Fruit fly (Drosophila melanogaster) whole organism, embryonic: ENCODE data around the gene Pgant2.

Source experiments
- Adf1 ChIP-seq: fragments of 200-800 bp; sonication (Bioruptor generic); IDR thresholded peaks from 2 replicates; pipeline ENCODE4 v1.3.6; 2022; ENCODE audit warnings: missing biosample characterization, missing genetic modification characterization
- Asciz ChIP-seq: fragments of 200-800 bp; sonication (Bioruptor generic); optimal IDR thresholded peaks from 2 replicates; lab custom pipeline; 2017; ENCODE audit warnings: missing biosample characterization, mild to moderate bottlenecking, missing genetic modification characterization, missing genetic modification reagents
- Bgb ChIP-seq: fragments of 200-800 bp; sonication (Bioruptor generic); IDR thresholded peaks from 2 replicates; pipeline ENCODE4 v1.3.6; 2022; ENCODE audit warnings: missing biosample characterization, missing genetic modification characterization; ENCODE audit not compliant: partially characterized antibody
- C15 ChIP-seq: fragments of 200-800 bp; sonication (Bioruptor generic); IDR thresholded peaks from 3 replicates; pipeline ENCODE4 v1.3.6; 2022; ENCODE audit warnings: missing biosample characterization, missing genetic modification characterization
- CG11085 ChIP-seq: fragments of 200-800 bp; sonication (Bioruptor generic); IDR thresholded peaks from 2 replicates; pipeline ENCODE4 v1.3.6; 2022; ENCODE audit warnings: missing biosample characterization, missing genetic modification characterization
- CG12391 ChIP-seq: fragments of 200-800 bp; sonication (Bioruptor generic); optimal IDR thresholded peaks from 3 replicates; lab custom pipeline; 2018; ENCODE audit warnings: missing biosample characterization, mild to moderate bottlenecking, missing genetic modification characterization, moderate library complexity
- CG14441 ChIP-seq: fragments of 200-800 bp; sonication (Bioruptor generic); IDR thresholded peaks from 2 replicates; pipeline ENCODE4 v1.3.6; 2022; ENCODE audit warnings: missing biosample characterization, missing genetic modification characterization
- CG16815 ChIP-seq: fragments of 200-800 bp; sonication (Bioruptor generic); optimal IDR thresholded peaks from 3 replicates; lab custom pipeline; 2017; ENCODE audit warnings: missing biosample characterization, mild to moderate bottlenecking, missing genetic modification characterization
- CG17186 ChIP-seq: fragments of 200-800 bp; sonication (Bioruptor generic); optimal IDR thresholded peaks from 3 replicates; lab custom pipeline; 2017; ENCODE audit warnings: missing biosample characterization, missing genetic modification reagents, missing genetic modification characterization
- CG17359 ChIP-seq: fragments of 200-800 bp; sonication (Bioruptor generic); optimal IDR thresholded peaks from 3 replicates; lab custom pipeline; 2018; ENCODE audit warnings: missing biosample characterization, mild to moderate bottlenecking, missing genetic modification characterization, moderate library complexity
- CG18476 ChIP-seq: fragments of 200-800 bp; sonication (Bioruptor generic); optimal IDR thresholded peaks from 2 replicates; lab custom pipeline; 2016; ENCODE audit warnings: missing biosample characterization, mild to moderate bottlenecking, missing genetic modification characterization
- CG2129 ChIP-seq: fragments of 200-800 bp; sonication (Bioruptor generic); IDR thresholded peaks from 2 replicates; pipeline ENCODE4 v1.3.6; 2022; ENCODE audit warnings: missing biosample characterization, missing genetic modification characterization; ENCODE audit not compliant: partially characterized antibody
- CG31388 ChIP-seq: fragments of 200-800 bp; sonication (Bioruptor generic); optimal IDR thresholded peaks from 2 replicates; lab custom pipeline; 2016; ENCODE audit warnings: missing biosample characterization, missing genetic modification characterization
- CG31441 ChIP-seq: fragments of 200-800 bp; sonication (Bioruptor generic); IDR thresholded peaks from 2 replicates; pipeline ENCODE4 v1.3.6; 2022; ENCODE audit warnings: missing biosample characterization, missing genetic modification characterization
- CG4820 ChIP-seq: fragments of 200-800 bp; sonication (Bioruptor generic); optimal IDR thresholded peaks from 3 replicates; lab custom pipeline; 2016; ENCODE audit warnings: missing biosample characterization, missing genetic modification characterization
- CG5180 ChIP-seq: fragments of 200-800 bp; sonication (Bioruptor generic); optimal IDR thresholded peaks from 3 replicates; lab custom pipeline; 2017; ENCODE audit warnings: missing biosample characterization, missing genetic modification characterization, mild to moderate bottlenecking, moderate library complexity, missing genetic modification reagents
- CG6254 ChIP-seq: fragments of 200-800 bp; sonication (Bioruptor generic); optimal IDR thresholded peaks from 3 replicates; lab custom pipeline; 2017; ENCODE audit warnings: mild to moderate bottlenecking, missing biosample characterization, missing genetic modification reagents, missing genetic modification characterization
- CG6654 ChIP-seq: fragments of 200-800 bp; sonication (Bioruptor generic); optimal IDR thresholded peaks from 2 replicates; lab custom pipeline; 2017; ENCODE audit warnings: missing biosample characterization, mild to moderate bottlenecking, missing genetic modification characterization
- CG7556 ChIP-seq: fragments of 200-800 bp; sonication (Bioruptor generic); optimal IDR thresholded peaks from 2 replicates; lab custom pipeline; 2017; ENCODE audit warnings: missing biosample characterization, mild to moderate bottlenecking, missing genetic modification characterization
- Dll ChIP-seq: fragments of 200-800 bp; sonication (Bioruptor generic); IDR thresholded peaks from 4 replicates; pipeline ENCODE4 v1.3.6; 2022; ENCODE audit warnings: missing biosample characterization, missing genetic modification characterization; ENCODE audit not compliant: partially characterized antibody
- ERR ChIP-seq: fragments of 200-800 bp; sonication (Bioruptor generic); optimal IDR thresholded peaks from 2 replicates; lab custom pipeline; 2016; ENCODE audit warnings: missing biosample characterization, missing genetic modification characterization
- Fer1 ChIP-seq: fragments of 200-800 bp; sonication (Bioruptor generic); optimal IDR thresholded peaks from 2 replicates; lab custom pipeline; 2017; ENCODE audit warnings: missing biosample characterization, mild to moderate bottlenecking, missing genetic modification characterization
- Gsc ChIP-seq: fragments of 200-800 bp; sonication (Bioruptor generic); IDR thresholded peaks from 2 replicates; pipeline ENCODE4 v1.3.6; 2022; ENCODE audit warnings: missing biosample characterization, missing genetic modification characterization
- Hr51 ChIP-seq, 2 experiments: fragments of 200-800 bp; sonication (Bioruptor generic); optimal IDR thresholded peaks; 2 replicates in 1 of 2; 3 replicates in 1 of 2; lab custom pipeline; 2016 to 2018; ENCODE audit warnings: missing biosample characterization in 2 of 2, missing genetic modification characterization in 2 of 2, mild to moderate bottlenecking in 1 of 2, moderate library complexity in 1 of 2
- MBD-R2 ChIP-seq: fragments of 200-800 bp; sonication (Bioruptor generic); IDR thresholded peaks from 2 replicates; pipeline ENCODE4 v1.3.6; 2022; ENCODE audit warnings: missing biosample characterization, missing genetic modification characterization
- Med ChIP-seq: fragments of 200-800 bp; sonication (Bioruptor generic); peaks from one replicate; lab custom pipeline; 2016; ENCODE audit warnings: missing biosample characterization, missing genetic modification characterization, mild to moderate bottlenecking, inconsistent platforms, moderate library complexity
- NK7.1 ChIP-seq: fragments of 200-800 bp; sonication (Bioruptor generic); optimal IDR thresholded peaks from 3 replicates; lab custom pipeline; 2016; ENCODE audit warnings: missing biosample characterization, missing genetic modification characterization
- Oli ChIP-seq: fragments of 200-800 bp; sonication (Bioruptor generic); optimal IDR thresholded peaks from 2 replicates; lab custom pipeline; 2018; ENCODE audit warnings: missing biosample characterization, mild to moderate bottlenecking, missing genetic modification characterization, moderate library complexity
- Rfx ChIP-seq: fragments of 200-800 bp; sonication (Bioruptor generic); IDR thresholded peaks from 2 replicates; pipeline ENCODE4 v1.3.6; 2022; ENCODE audit warnings: missing biosample characterization, missing genetic modification characterization
- Sin3A ChIP-seq: fragments of >200 bp; optimal IDR thresholded peaks from 2 replicates; lab custom pipeline; 2018
- Six4 ChIP-seq: fragments of 200-800 bp; sonication (Bioruptor generic); optimal IDR thresholded peaks from 2 replicates; lab custom pipeline; 2016; ENCODE audit warnings: missing biosample characterization, missing genetic modification characterization
- abd-A ChIP-seq: fragments of 200-800 bp; sonication (Bioruptor generic); optimal IDR thresholded peaks from 3 replicates; lab custom pipeline; 2019; ENCODE audit warnings: missing biosample characterization, mild to moderate bottlenecking, missing genetic modification characterization, moderate library complexity
- ac ChIP-seq: fragments of 200-800 bp; sonication (Bioruptor generic); optimal IDR thresholded peaks from 3 replicates; lab custom pipeline; 2017; ENCODE audit warnings: missing biosample characterization, mild to moderate bottlenecking, missing genetic modification characterization
- btn ChIP-seq: fragments of 200-800 bp; sonication (Bioruptor generic); optimal IDR thresholded peaks from 2 replicates; lab custom pipeline; 2016; ENCODE audit warnings: missing biosample characterization, missing genetic modification characterization
- dpn ChIP-seq, 2 experiments: fragments of 200-800 bp; sonication (Bioruptor generic); optimal IDR thresholded peaks; 3 replicates each; lab custom pipeline; 2016; ENCODE audit warnings: missing biosample characterization in 2 of 2, missing genetic modification characterization in 2 of 2
- esg ChIP-seq: fragments of 200-800 bp; sonication (Bioruptor generic); conservative IDR thresholded peaks from 2 replicates; pipeline ENCODE4 v1.3.6; 2022; ENCODE audit warnings: missing biosample characterization, missing genetic modification characterization
- gem ChIP-seq: fragments of 200-800 bp; sonication (Bioruptor generic); optimal IDR thresholded peaks from 2 replicates; lab custom pipeline; 2019; ENCODE audit warnings: missing biosample characterization, mild to moderate bottlenecking, missing genetic modification characterization, moderate library complexity
- gfzf ChIP-seq: fragments of 200-800 bp; sonication (Bioruptor generic); optimal IDR thresholded peaks from 2 replicates; lab custom pipeline; 2016; ENCODE audit warnings: missing biosample characterization, mild to moderate bottlenecking, missing genetic modification characterization, moderate library complexity
- ken ChIP-seq: fragments of 200-800 bp; sonication (Bioruptor generic); IDR thresholded peaks from 3 replicates; pipeline ENCODE4 v1.3.6; 2022; ENCODE audit warnings: missing biosample characterization, missing genetic modification characterization
- otp ChIP-seq: fragments of 200-800 bp; sonication (Bioruptor generic); IDR thresholded peaks from 3 replicates; pipeline ENCODE4, ENCODE4 v1.3.6; 2022; ENCODE audit warnings: missing biosample characterization, missing genetic modification characterization
- pb ChIP-seq: fragments of 200-800 bp; sonication (Bioruptor generic); optimal IDR thresholded peaks from 3 replicates; lab custom pipeline; 2016; ENCODE audit warnings: missing biosample characterization, missing genetic modification characterization
- prd ChIP-seq, 3 experiments: fragments of >200 bp in 2 of 3; fragments of 200-800 bp in 1 of 3; sonication (Bioruptor generic) in 1 of 3; optimal IDR thresholded peaks in 2 of 3; IDR thresholded peaks in 1 of 3; 2 replicates in 2 of 3; 3 replicates in 1 of 3; pipeline versions ENCODE4 v1.3.6 to Lab custom; 2017 to 2022; ENCODE audit warnings: missing biosample characterization in 1 of 3, missing genetic modification characterization in 1 of 3
- ranshi ChIP-seq: fragments of 200-800 bp; sonication (Bioruptor generic); IDR thresholded peaks from 2 replicates; pipeline ENCODE4 v1.3.6; 2022; ENCODE audit warnings: missing biosample characterization, missing genetic modification characterization
- row ChIP-seq: fragments of 200-800 bp; sonication (Bioruptor generic); IDR thresholded peaks from 3 replicates; pipeline ENCODE4 v1.3.6; 2022; ENCODE audit warnings: missing biosample characterization, missing genetic modification characterization
- schlank ChIP-seq: fragments of 200-800 bp; sonication (Bioruptor generic); optimal IDR thresholded peaks from 2 replicates; lab custom pipeline; 2018; ENCODE audit warnings: missing biosample characterization, mild to moderate bottlenecking, missing genetic modification characterization
- sna ChIP-seq: fragments of 200-800 bp; sonication (Bioruptor generic); IDR thresholded peaks from 2 replicates; pipeline ENCODE4 v1.3.6; 2022; ENCODE audit warnings: missing biosample characterization, missing genetic modification characterization; ENCODE audit not compliant: partially characterized antibody
- sob ChIP-seq: fragments of 200-800 bp; sonication (Bioruptor generic); IDR thresholded peaks from 2 replicates; pipeline ENCODE4 v1.3.6; 2022; ENCODE audit warnings: missing biosample characterization, missing genetic modification characterization
- stwl ChIP-seq: fragments of 200-800 bp; sonication (Bioruptor generic); optimal IDR thresholded peaks from 3 replicates; lab custom pipeline; 2018; ENCODE audit warnings: missing biosample characterization, mild to moderate bottlenecking, missing genetic modification characterization, moderate library complexity
- unc-4 ChIP-seq: fragments of 200-800 bp; sonication (Bioruptor generic); IDR thresholded peaks from 2 replicates; pipeline ENCODE4 v1.3.6; 2022; ENCODE audit warnings: missing biosample characterization, missing genetic modification characterization; ENCODE audit not compliant: partially characterized antibody
- wor ChIP-seq: fragments of 200-800 bp; sonication (Bioruptor generic); IDR thresholded peaks from 2 replicates; pipeline ENCODE4 v1.3.6; 2022; ENCODE audit warnings: missing biosample characterization, missing genetic modification characterization

The Pgant2 gene

dm6 chr2L:3440322-3440721 lies 13.8 kb upstream of the Pgant2 start (continued):
- TF ChIP-seq ac = no peak
- peak; percentile 89 for TF ChIP-seq Med
- peak; percentile 27; the same call in 1 of the 2 replicates for TF ChIP-seq wor (GFP tag; lab: Robert Waterston, UW)
- TF ChIP-seq CG6654 (GFP tag; lab: Kevin White, UChicago) = peak; percentile 41
- TF ChIP-seq abd-A (tag; lab: Kevin White, UChicago) = no peak
- no peak for TF ChIP-seq pb
- TF ChIP-seq btn = no peak
- no peak for TF ChIP-seq CG31388 (GFP tag; lab: Kevin White, UChicago)

dm6 chr2L:3439502-3439901 lies 13.0 kb upstream of the Pgant2 start:
- TF ChIP-seq schlank (tag; lab: Kevin White, UChicago) (no peak), Bgb (GFP tag; lab: Robert Waterston, UW) (no peak), Sin3A (no peak), abd-A (tag; lab: Kevin White, UChicago) (no peak), Rfx (no peak), gfzf (GFP tag; lab: Kevin White, UChicago) (no peak), CG12391 (tag; lab: Kevin White, UChicago) (peak; percentile 37), Oli (no peak), esg (GFP tag; lab: Robert Waterston, UW) (no peak), ranshi (GFP tag; lab: Robert Waterston, UW) (no peak), CG17186 (GFP tag; lab: Kevin White, UChicago) (no peak), stwl (tag; lab: Kevin White, UChicago) (no peak), MBD-R2 (GFP tag; lab: Robert Waterston, UW) (no peak), CG6254 (GFP tag; lab: Kevin White, UChicago) (no peak), Adf1 (no peak), Six4 (GFP tag; lab: Kevin White, UChicago) (no peak), dpn (GFP tag; optimal IDR thresholded peaks at IDR 0.05; lab: Kevin White, UChicago) (no peak), ken (no peak), Dll (GFP tag; lab: Robert Waterston, UW) (no peak), sob (no peak), otp (no peak), CG2129 (no peak), ERR (GFP tag; lab: Kevin White, UChicago) (no peak), CG31441 (GFP tag; lab: Robert Waterston, UW) (peak; percentile 36; the same call in 1 of the 2 replicates), Gsc (GFP tag; lab: Robert Waterston, UW) (no peak), CG18476 (GFP tag; lab: Kevin White, UChicago) (no peak), CG4820 (GFP tag; lab: Kevin White, UChicago) (no peak), unc-4 (GFP tag; lab: Robert Waterston, UW) (no peak), Hr51 (GFP tag; optimal IDR thresholded peaks at IDR 0.05; lab: Kevin White, UChicago) (peak in 1 of 2 experiments; percentile 11), CG7556 (no peak), CG5180 (GFP tag; lab: Kevin White, UChicago) (no peak), C15 (GFP tag; lab: Robert Waterston, UW) (no peak), Asciz (GFP tag; lab: Kevin White, UChicago) (no peak), Fer1 (no peak), CG14441 (GFP tag; lab: Robert Waterston, UW) (no peak), gem (tag; lab: Kevin White, UChicago) (peak; percentile 70), CG16815 (GFP tag; lab: Kevin White, UChicago) (no peak), sna (no peak), CG11085 (GFP tag; lab: Robert Waterston, UW) (no peak), row (peak; percentile 52), CG17359 (tag; lab: Kevin White, UChicago) (no peak), prd (optimal IDR thresholded peaks at IDR 0.05; lab: Kevin White, UChicago) (no peak), prd (GFP tag; IDR thresholded peaks at IDR 0.05; lab: Robert Waterston, UW) (no peak), NK7.1 (GFP tag; lab: Kevin White, UChicago) (no peak)
